Worm (Caenorhabditis elegans): Measurements from ENCODE around the gene mre-11.
A peak's percentile ranks its signal among the peaks of the same experiment; 100 is the strongest.

mre-11 gene

ce11 chrV:10736756-10737155 is at the start of gene mre-11, which contains the start of gene wdr-5.3 (continued):
- no peak for TF ChIP-seq ces-1 (GFP tag; optimal IDR thresholded peaks at IDR 0.05)
- TF ChIP-seq mdl-1 (tag; optimal IDR thresholded peaks at IDR 0.05): peak in 1 of 2 experiments; percentile 41
- peak; percentile 57 for TF ChIP-seq skn-1 (tag; optimal IDR thresholded peaks at IDR 0.05)
- TF ChIP-seq lin-39 (tag; optimal IDR thresholded peaks at IDR 0.05): no peak
- peak; percentile 60 for TF ChIP-seq pax-3 (tag; optimal IDR thresholded peaks at IDR 0.05)
- no peak for TF ChIP-seq pqm-1 (tag; optimal IDR thresholded peaks at IDR 0.05)
- TF ChIP-seq lin-35 (GFP tag; optimal IDR thresholded peaks at IDR 0.05): peak; percentile 85 to 92
- peak; percentile 84 to 92 (median 88) for TF ChIP-seq dpl-1 (GFP tag; optimal IDR thresholded peaks at IDR 0.05)

ce11 chrV:10784011-10784410 is 47.3 kb upstream of the mre-11 start, which contains the start of gene D1054.8:
Gene D1054.8 (plus strand): TSS chrV:10784311.
- TF ChIP-seq lin-39 (tag; optimal IDR thresholded peaks at IDR 0.05) (no peak), nhr-28 (tag; optimal IDR thresholded peaks at IDR 0.05) (no peak), mab-9 (GFP tag; IDR thresholded peaks at IDR 0.05) (no peak), nhr-85 (tag) (no peak), hpl-2 (GFP tag; optimal IDR thresholded peaks at IDR 0.05) (no peak), lsy-2 (tag; optimal IDR thresholded peaks at IDR 0.05) (no peak), vab-15 (tag; optimal IDR thresholded peaks at IDR 0.05) (no peak), ceh-63 (GFP tag; optimal IDR thresholded peaks at IDR 0.05) (no peak)

- TF ChIP-seq elt-2 (tag; optimal IDR thresholded peaks at IDR 0.05) (peak; percentile 94), jun-1 (tag; optimal IDR thresholded peaks at IDR 0.05) (peak; percentile 30), dsc-1 (tag; optimal IDR thresholded peaks at IDR 0.05) (no peak)
Measured at ce11 chrV:10776528-10777055, 39.9 kb upstream of the mre-11 start, which contains the start of gene D1054.5. Gene D1054.5 (minus strand): TSS chrV:10776578.

ce11 chrV:10773216-10773615 is 36.5 kb upstream of the mre-11 start:
- TF ChIP-seq nhr-85 (tag): peak; percentile 19
- no peak for TF ChIP-seq lin-35 (GFP tag; optimal IDR thresholded peaks at IDR 0.05)

- TF ChIP-seq fkh-4 (tag; optimal IDR thresholded peaks at IDR 0.05; ENCODE audit: borderline replicate concordance): no peak
- no peak for TF ChIP-seq lin-14 (GFP tag; optimal IDR thresholded peaks at IDR 0.05)
- no peak for TF ChIP-seq hpl-2 (GFP tag; optimal IDR thresholded peaks at IDR 0.05)
Measured at ce11 chrV:10771390-10771789, 34.7 kb upstream of the mre-11 start, which contains the start of gene D1054.3. Gene D1054.3 (plus strand): TSS chrV:10771451.

DNA sequence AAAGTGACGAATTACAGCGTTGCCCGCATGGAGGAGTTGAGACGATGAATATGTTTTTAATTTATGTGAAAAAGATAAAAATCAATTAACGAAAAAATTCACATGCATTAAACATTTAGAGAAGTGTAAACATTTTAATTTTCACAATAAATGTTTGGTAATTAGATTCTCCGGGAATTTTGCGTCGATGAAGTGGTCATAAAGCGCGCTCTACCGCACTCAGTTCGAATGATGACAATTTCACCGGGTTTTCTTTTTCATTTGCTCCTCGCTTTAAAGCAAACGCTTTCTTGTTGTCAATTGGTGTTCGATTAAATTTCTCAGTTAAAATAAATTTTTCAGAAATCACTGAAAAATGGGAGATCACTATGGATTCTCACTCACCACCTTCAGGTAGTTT is 33.4 kb upstream of the mre-11 start, which contains the start of the genes D1054.1 and pas-2:
D1054.1 (minus strand) TSS at position 192 of the 400 bp plus-strand sequence.
pas-2 (plus strand) TSS at position 343 of the 400 bp plus-strand sequence.
- no peak for TF ChIP-seq ceh-90 (tag; optimal IDR thresholded peaks at IDR 0.05)
- TF ChIP-seq xbp-1 (tag; optimal IDR thresholded peaks at IDR 0.05): no peak
- no peak for TF ChIP-seq efl-3 (GFP tag; optimal IDR thresholded peaks at IDR 0.05)
- no peak for TF ChIP-seq snu-23 (GFP tag; optimal IDR thresholded peaks at IDR 0.05)
- no peak for TF ChIP-seq nhr-28 (tag; optimal IDR thresholded peaks at IDR 0.05)
- no peak for TF ChIP-seq aha-1 (tag; optimal IDR thresholded peaks at IDR 0.05)
- TF ChIP-seq sup-37 (GFP tag; optimal IDR thresholded peaks at IDR 0.05): no peak
- no peak for TF ChIP-seq rnt-1 (tag; optimal IDR thresholded peaks at IDR 0.05)
- no peak for TF ChIP-seq nhr-47 (tag; optimal IDR thresholded peaks at IDR 0.05)
- TF ChIP-seq zip-4 (GFP tag; optimal IDR thresholded peaks at IDR 0.05): no peak
- TF ChIP-seq fkh-10 (GFP tag; optimal IDR thresholded peaks at IDR 0.05): no peak
- no peak for TF ChIP-seq nhr-20 (tag; optimal IDR thresholded peaks at IDR 0.05)
- TF ChIP-seq tbx-2 (tag; optimal IDR thresholded peaks at IDR 0.05): no peak
- TF ChIP-seq ceh-63 (GFP tag; optimal IDR thresholded peaks at IDR 0.05): no peak
- TF ChIP-seq dpl-1 (GFP tag; optimal IDR thresholded peaks at IDR 0.05): peak in 2 of 3 experiments; percentile 1 to 37
- peak; percentile 92 for TF ChIP-seq skn-1 (tag; optimal IDR thresholded peaks at IDR 0.05)
- no peak for TF ChIP-seq zag-1 (tag; optimal IDR thresholded peaks at IDR 0.05)
- no peak for TF ChIP-seq unc-130 (tag; optimal IDR thresholded peaks at IDR 0.05)
- no peak for TF ChIP-seq C34B4.2 (tag; optimal IDR thresholded peaks at IDR 0.05)
- no peak for TF ChIP-seq jun-1 (tag; optimal IDR thresholded peaks at IDR 0.05)
- peak; percentile 22 to 34 for TF ChIP-seq lin-35 (GFP tag; optimal IDR thresholded peaks at IDR 0.05)
- peak; percentile 45 for TF ChIP-seq blmp-1 (tag; optimal IDR thresholded peaks at IDR 0.05)
- peak; percentile 19 for TF ChIP-seq snpc-4 (tag; optimal IDR thresholded peaks at IDR 0.05)
- TF ChIP-seq fos-1 (tag; optimal IDR thresholded peaks at IDR 0.05): no peak
- TF ChIP-seq lsy-2 (tag; optimal IDR thresholded peaks at IDR 0.05): peak in 1 of 2 experiments; percentile 41
- TF ChIP-seq lin-14 (GFP tag; optimal IDR thresholded peaks at IDR 0.05): peak; percentile 54
- TF ChIP-seq efl-1 (optimal IDR thresholded peaks at IDR 0.05): peak in 1 of 2 experiments; percentile 24
- TF ChIP-seq efl-1 (GFP tag; optimal IDR thresholded peaks at IDR 0.05 in 1 of 2): peak in 1 of 2 experiments; percentile 3
- TF ChIP-seq mep-1 (tag; optimal IDR thresholded peaks at IDR 0.05): peak; percentile 45
- TF ChIP-seq nhr-77 (tag; optimal IDR thresholded peaks at IDR 0.05): no peak

Data from whole organism, L1 larva.